Fruit fly (Drosophila melanogaster) whole organism, pupa: ENCODE measurements around the gene Traf-like.

Experiments used
- CG10348 ChIP-seq: fragments of 200-800 bp; sonication (Bioruptor generic); IDR thresholded peaks from 2 replicates; pipeline ENCODE4 v1.3.6; 2022; ENCODE audit warnings: missing biosample characterization, missing genetic modification characterization
- CG13204 ChIP-seq: fragments of 200-800 bp; sonication (Bioruptor generic); optimal IDR thresholded peaks from 2 replicates; lab custom pipeline; 2018; ENCODE audit warnings: missing biosample characterization, mild to moderate bottlenecking, missing genetic modification characterization, moderate library complexity
- CG17806 ChIP-seq: fragments of 200-800 bp; sonication (Bioruptor generic); optimal IDR thresholded peaks from 2 replicates; lab custom pipeline; 2018; ENCODE audit warnings: missing biosample characterization, mild to moderate bottlenecking, missing genetic modification characterization, moderate library complexity
- CG8159 ChIP-seq: fragments of 200-800 bp; sonication (Bioruptor generic); optimal IDR thresholded peaks from 3 replicates; lab custom pipeline; 2018; ENCODE audit warnings: missing biosample characterization, mild to moderate bottlenecking, missing genetic modification characterization, moderate library complexity
- EcR ChIP-seq: fragments of 200-800 bp; sonication (Bioruptor generic); optimal IDR thresholded peaks from 3 replicates; lab custom pipeline; 2019; ENCODE audit warnings: missing biosample characterization, missing genetic modification characterization, mild to moderate bottlenecking, moderate library complexity, missing genetic modification reagents
- Ets98B ChIP-seq: fragments of 200-800 bp; sonication (Bioruptor generic); IDR thresholded peaks from 2 replicates; pipeline ENCODE4 v1.3.6; 2022; ENCODE audit warnings: missing biosample characterization, missing genetic modification characterization
- Pif1B ChIP-seq: fragments of 200-800 bp; sonication (Bioruptor generic); optimal IDR thresholded peaks from 3 replicates; lab custom pipeline; 2016; ENCODE audit warnings: missing biosample characterization, missing genetic modification characterization
- Snoo ChIP-seq: fragments of 200-800 bp; sonication (Bioruptor generic); optimal IDR thresholded peaks from 3 replicates; lab custom pipeline; 2017; ENCODE audit warnings: missing biosample characterization, mild to moderate bottlenecking, missing genetic modification characterization, inconsistent platforms
- fd96Ca ChIP-seq: fragments of 200-800 bp; sonication (Bioruptor generic); IDR thresholded peaks from 3 replicates; pipeline ENCODE4 v1.3.6; 2022; ENCODE audit warnings: missing biosample characterization, missing genetic modification characterization
- gl ChIP-seq: fragments of 200-800 bp; sonication (Bioruptor generic); optimal IDR thresholded peaks from 2 replicates; lab custom pipeline; 2018; ENCODE audit warnings: missing biosample characterization, mild to moderate bottlenecking, missing genetic modification characterization

DNA sequence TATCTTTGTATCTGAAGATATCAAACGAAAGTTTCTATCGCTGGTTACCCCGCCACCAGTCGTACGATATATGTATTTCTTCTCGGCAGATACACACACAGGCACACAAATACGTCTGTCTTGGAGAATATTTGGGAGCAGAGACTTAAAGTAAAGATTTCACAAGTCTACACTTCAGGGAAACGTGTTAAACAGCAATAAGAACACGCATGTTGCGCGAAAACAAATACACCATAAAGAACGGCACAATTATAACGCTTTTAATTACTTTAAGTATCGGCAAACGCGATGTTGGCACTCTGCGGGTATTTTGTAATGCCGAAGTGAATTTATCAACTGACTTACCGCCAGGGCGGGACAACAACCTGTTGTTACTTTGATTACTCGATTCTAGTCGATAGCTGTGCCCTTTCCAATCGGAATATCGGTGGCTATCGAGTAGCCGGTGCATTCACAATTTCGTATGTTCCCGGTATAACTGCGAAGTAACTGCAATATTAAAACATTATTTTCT, 7.1 kb downstream of the Traf-like start, which contains the start of gene AnxB11:
- no peak for TF ChIP-seq Snoo (tag; lab: Kevin White, UChicago)
- no peak for TF ChIP-seq EcR (GFP tag; lab: Kevin White, UChicago)
- TF ChIP-seq Pif1B (GFP tag; lab: Kevin White, UChicago): no peak
- TF ChIP-seq CG13204: no peak
- no peak for TF ChIP-seq CG17806
- no peak for TF ChIP-seq CG10348
- no peak; the same call in 1 of the 2 replicates for TF ChIP-seq Ets98B (GFP tag; lab: Robert Waterston, UW)
- TF ChIP-seq gl: no peak
- TF ChIP-seq CG8159 (tag; lab: Kevin White, UChicago): no peak
- no peak for TF ChIP-seq fd96Ca (GFP tag; lab: Robert Waterston, UW)
